Fruit fly (Drosophila melanogaster) whole organism, pupa: ENCODE data around the gene EMC3.

Experiments
- CG12605 ChIP-seq: fragments of 200-800 bp; sonication (Bioruptor generic); IDR thresholded peaks from 2 replicates; pipeline ENCODE4 v1.3.6; 2022; ENCODE audit warnings: missing biosample characterization, missing genetic modification characterization
- CG32121 ChIP-seq: fragments of 200-800 bp; sonication (Bioruptor generic); IDR thresholded peaks from 2 replicates; pipeline ENCODE4 v1.3.6; 2022; ENCODE audit warnings: missing biosample characterization, missing genetic modification characterization
- CG34367 ChIP-seq: fragments of 200-800 bp; sonication (Bioruptor generic); optimal IDR thresholded peaks from 2 replicates; lab custom pipeline; 2018; ENCODE audit warnings: missing biosample characterization, mild to moderate bottlenecking, missing genetic modification characterization
- CG4496 ChIP-seq: fragments of 200-800 bp; sonication (Bioruptor generic); IDR thresholded peaks from 3 replicates; pipeline ENCODE4 v1.3.6; 2022; ENCODE audit warnings: missing biosample characterization, missing genetic modification characterization
- CG8159 ChIP-seq: fragments of 200-800 bp; sonication (Bioruptor generic); optimal IDR thresholded peaks from 3 replicates; lab custom pipeline; 2018; ENCODE audit warnings: missing biosample characterization, mild to moderate bottlenecking, missing genetic modification characterization, moderate library complexity
- CG8301 ChIP-seq: fragments of 200-800 bp; sonication (Bioruptor generic); optimal IDR thresholded peaks from 2 replicates; lab custom pipeline; 2018; ENCODE audit warnings: missing biosample characterization, mild to moderate bottlenecking, missing genetic modification characterization
- D1 ChIP-seq: fragments of 200-800 bp; sonication (Bioruptor generic); optimal IDR thresholded peaks from 2 replicates; lab custom pipeline; 2018; ENCODE audit warnings: missing biosample characterization, mild to moderate bottlenecking, missing genetic modification characterization, moderate library complexity
- EcR ChIP-seq: fragments of 200-800 bp; sonication (Bioruptor generic); optimal IDR thresholded peaks from 3 replicates; lab custom pipeline; 2019; ENCODE audit warnings: missing biosample characterization, missing genetic modification characterization, mild to moderate bottlenecking, moderate library complexity, missing genetic modification reagents
- Pif1A ChIP-seq: fragments of 200-800 bp; sonication (Bioruptor generic); optimal IDR thresholded peaks from 3 replicates; lab custom pipeline; 2016; ENCODE audit warnings: missing biosample characterization, missing genetic modification characterization
- Pif1B ChIP-seq: fragments of 200-800 bp; sonication (Bioruptor generic); optimal IDR thresholded peaks from 3 replicates; lab custom pipeline; 2016; ENCODE audit warnings: missing biosample characterization, missing genetic modification characterization
- gl ChIP-seq: fragments of 200-800 bp; sonication (Bioruptor generic); optimal IDR thresholded peaks from 2 replicates; lab custom pipeline; 2018; ENCODE audit warnings: missing biosample characterization, mild to moderate bottlenecking, missing genetic modification characterization

- TF ChIP-seq CG12605 = no peak
- no peak for TF ChIP-seq CG4496 (GFP tag; lab: Robert Waterston, UW)
- no peak for TF ChIP-seq CG34367 (tag; lab: Kevin White, UChicago)
- TF ChIP-seq CG32121 (GFP tag; lab: Robert Waterston, UW) = no peak
- TF ChIP-seq Pif1B (GFP tag; lab: Kevin White, UChicago) = no peak
- no peak for TF ChIP-seq Pif1A (GFP tag; lab: Kevin White, UChicago)
- no peak for TF ChIP-seq D1 (tag; lab: Kevin White, UChicago)
- TF ChIP-seq CG8301 = no peak
- no peak for TF ChIP-seq EcR
- no peak for TF ChIP-seq CG8159
- no peak for TF ChIP-seq gl (tag; lab: Kevin White, UChicago)
Observed at dm6 chr2L:10728751-10729150, 3.5 kb downstream of the EMC3 start, which contains the start of gene CG6443.
